Worm (Caenorhabditis elegans): ENCODE measurements around the gene nhr-187.

nhr-187 gene

ce11 chrV:3889113-3889512 is 26.4 kb upstream of the nhr-187 start, which contains the start of gene C17E7.13:
Gene C17E7.13 (minus strand): TSS chrV:3889288.
- no peak for TF ChIP-seq snpc-4 (tag; optimal IDR thresholded peaks at IDR 0.05)
- TF ChIP-seq lin-35 (GFP tag; optimal IDR thresholded peaks at IDR 0.05), result no peak
- TF ChIP-seq pqm-1 (tag; optimal IDR thresholded peaks at IDR 0.05), result no peak
- TF ChIP-seq dpl-1 (GFP tag; optimal IDR thresholded peaks at IDR 0.05), result no peak
- TF ChIP-seq unc-98 (GFP tag; IDR thresholded peaks at IDR 0.05), result no peak
- TF ChIP-seq nhr-71 (tag; optimal IDR thresholded peaks at IDR 0.05), result no peak
- TF ChIP-seq fos-1 (tag; optimal IDR thresholded peaks at IDR 0.05), result no peak
- TF ChIP-seq jun-1 (tag; optimal IDR thresholded peaks at IDR 0.05), result no peak
- no peak for TF ChIP-seq hlh-4 (tag; optimal IDR thresholded peaks at IDR 0.05)
- no peak for TF ChIP-seq lin-14 (GFP tag; optimal IDR thresholded peaks at IDR 0.05)
- no peak for TF ChIP-seq ceh-63 (GFP tag; optimal IDR thresholded peaks at IDR 0.05)
- TF ChIP-seq ceh-88 (GFP tag; IDR thresholded peaks at IDR 0.05), result no peak
- no peak for TF ChIP-seq F16B12.6 (tag; optimal IDR thresholded peaks at IDR 0.05)
- no peak for TF ChIP-seq ama-1 (optimal IDR thresholded peaks at IDR 0.05)
- TF ChIP-seq xbp-1 (tag; optimal IDR thresholded peaks at IDR 0.05), result no peak
- no peak for TF ChIP-seq ceh-90 (tag; optimal IDR thresholded peaks at IDR 0.05)
- no peak for TF ChIP-seq fkh-8 (tag; optimal IDR thresholded peaks at IDR 0.05)
- TF ChIP-seq efl-3 (GFP tag; optimal IDR thresholded peaks at IDR 0.05), result no peak
- TF ChIP-seq lin-39 (tag; optimal IDR thresholded peaks at IDR 0.05), result no peak

DNA sequence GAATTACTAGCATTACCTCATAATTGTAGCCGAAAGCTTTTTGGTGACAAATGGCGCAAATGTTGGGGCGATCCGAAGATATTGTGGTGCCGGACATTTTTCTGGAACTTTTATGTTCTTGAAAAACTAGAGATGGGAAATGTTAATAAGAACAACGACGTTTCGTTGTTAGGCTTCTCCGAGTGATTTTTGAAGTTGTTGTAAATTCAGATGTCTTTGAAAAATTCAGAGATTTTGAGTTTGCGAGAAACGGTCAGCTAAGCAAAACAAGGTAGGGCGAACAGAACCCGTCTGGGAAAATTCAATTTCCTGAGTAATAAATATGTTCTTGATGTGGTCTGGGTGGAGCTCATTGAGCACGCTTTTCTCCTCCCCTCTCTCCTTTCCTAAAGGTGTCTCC is 23.4 kb upstream of the nhr-187 start, which contains the start of gene nhr-124:
TSS of gene nhr-124 (minus strand) at position 101 of the 400 bp plus-strand sequence.
- TF ChIP-seq elt-2 (tag; optimal IDR thresholded peaks at IDR 0.05) (no peak), unc-86 (tag; optimal IDR thresholded peaks at IDR 0.05) (no peak), nhr-76 (tag; optimal IDR thresholded peaks at IDR 0.05) (no peak), nhr-19 (GFP tag; conservative IDR thresholded peaks at IDR 0.05) (no peak), mdl-1 (tag; optimal IDR thresholded peaks at IDR 0.05) (no peak), unc-30 (tag; optimal IDR thresholded peaks at IDR 0.05) (no peak), nhr-20 (tag; optimal IDR thresholded peaks at IDR 0.05) (no peak)

DNA sequence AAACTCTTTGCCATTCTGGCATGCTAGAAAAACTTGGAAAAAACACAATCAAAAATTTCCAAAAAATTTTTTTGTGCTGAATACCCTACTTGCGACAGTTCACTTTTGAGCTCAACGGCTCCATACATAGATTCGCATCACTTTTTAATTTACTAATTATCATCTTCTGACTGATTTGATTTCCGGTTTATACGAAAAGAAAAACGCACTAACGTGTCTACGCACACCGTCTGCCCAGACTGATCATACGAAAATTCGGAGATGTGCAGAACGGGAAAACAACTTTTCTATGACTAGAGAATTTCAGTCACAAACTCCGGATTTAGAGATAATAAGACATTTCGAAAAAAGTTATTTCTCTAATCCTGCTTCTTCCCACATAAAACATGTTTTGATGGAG is 21.8 kb upstream of the nhr-187 start:
- TF ChIP-seq isw-1 (GFP tag; IDR thresholded peaks at IDR 0.05) (no peak), fkh-8 (tag; optimal IDR thresholded peaks at IDR 0.05) (peak; percentile 38), fkh-4 (tag; optimal IDR thresholded peaks at IDR 0.05; ENCODE audit: borderline replicate concordance) (no peak), unc-130 (tag; optimal IDR thresholded peaks at IDR 0.05) (no peak), xbp-1 (tag; optimal IDR thresholded peaks at IDR 0.05) (no peak), hpl-2 (GFP tag; optimal IDR thresholded peaks at IDR 0.05) (no peak), unc-98 (GFP tag; IDR thresholded peaks at IDR 0.05) (no peak), nhr-77 (tag; optimal IDR thresholded peaks at IDR 0.05) (no peak), snpc-4 (tag; optimal IDR thresholded peaks at IDR 0.05) (no peak), dsc-1 (tag; optimal IDR thresholded peaks at IDR 0.05) (peak; percentile 65), hlh-17 (GFP tag; optimal IDR thresholded peaks at IDR 0.05; ENCODE audit: borderline replicate concordance) (no peak), alr-1 (tag; optimal IDR thresholded peaks at IDR 0.05; ENCODE audit: borderline replicate concordance) (no peak), ceh-8 (GFP tag; optimal IDR thresholded peaks at IDR 0.05) (peak; percentile 70), nhr-71 (tag; optimal IDR thresholded peaks at IDR 0.05) (peak; percentile 3), skn-1 (tag; optimal IDR thresholded peaks at IDR 0.05) (no peak), nhr-20 (tag; optimal IDR thresholded peaks at IDR 0.05) (no peak)

- TF ChIP-seq nhr-85 (tag) (no peak), fos-1 (tag; optimal IDR thresholded peaks at IDR 0.05) (no peak), aly-2 (tag; optimal IDR thresholded peaks at IDR 0.05) (no peak), nhr-47 (tag; optimal IDR thresholded peaks at IDR 0.05) (no peak), mep-1 (tag; optimal IDR thresholded peaks at IDR 0.05) (no peak), ama-1 (optimal IDR thresholded peaks at IDR 0.05) (no peak), snpc-4 (tag; optimal IDR thresholded peaks at IDR 0.05) (no peak), nhr-12 (tag; optimal IDR thresholded peaks at IDR 0.05) (no peak), grh-1 (GFP tag; IDR thresholded peaks at IDR 0.05) (no peak), dpl-1 (GFP tag; optimal IDR thresholded peaks at IDR 0.05) (no peak), lsy-2 (tag; optimal IDR thresholded peaks at IDR 0.05) (no peak)
Observed at ce11 chrV:3878223-3878622, 15.5 kb upstream of the nhr-187 start, which contains the start of gene nhr-159. Gene nhr-159 (minus strand): TSS chrV:3878323.

Data from whole organism, L1 larva.